Worm (Caenorhabditis elegans): ENCODE results near the gene R02F11.1.

DNA sequence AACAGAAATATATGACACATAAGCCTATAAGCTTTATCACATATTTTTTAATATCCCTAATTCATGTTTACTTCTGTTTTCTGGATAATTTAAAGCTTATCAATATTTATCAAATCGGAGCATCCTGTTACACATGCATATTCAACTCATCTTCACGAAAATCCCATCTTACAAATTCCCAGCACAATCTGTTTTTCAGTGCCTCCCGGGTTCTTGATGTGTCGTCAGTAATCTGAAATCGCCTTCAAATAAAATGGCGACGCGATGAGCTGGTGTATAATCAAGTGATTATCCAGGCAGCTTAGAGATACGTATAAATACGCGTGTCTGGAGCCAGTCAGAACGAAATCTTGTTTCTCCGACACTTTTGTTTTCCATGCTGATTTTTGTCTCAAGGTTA lies 49.6 kb downstream of the R02F11.1 start:
- TF ChIP-seq nhr-12 (tag; optimal IDR thresholded peaks at IDR 0.05) (no peak), unc-62 (GFP tag; optimal IDR thresholded peaks at IDR 0.05) (no peak), ztf-11 (tag; optimal IDR thresholded peaks at IDR 0.05) (no peak), elt-1 (tag; optimal IDR thresholded peaks at IDR 0.05; ENCODE audit: borderline replicate concordance, insufficient read depth) (no peak)
